Fruit fly (Drosophila melanogaster): ENCODE results near the gene Muc68Ca.

DNA sequence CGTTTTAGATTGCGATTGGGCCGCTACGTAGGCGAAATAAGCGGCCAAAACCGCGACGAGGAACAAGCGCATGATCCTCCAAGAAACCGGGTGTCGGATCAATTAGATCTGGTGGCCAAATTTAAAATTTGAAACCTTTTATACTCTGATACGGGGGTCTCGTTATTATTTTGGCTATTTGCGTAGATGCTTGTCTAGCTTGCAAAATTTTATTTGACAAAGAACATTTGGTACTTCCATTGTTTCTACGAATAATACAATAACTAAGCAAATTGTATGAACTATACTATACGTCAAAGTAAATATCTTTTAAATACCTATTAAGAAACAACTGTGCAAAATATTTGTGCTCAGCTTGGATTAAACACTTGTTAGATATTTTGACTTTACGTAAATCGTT, at the start of gene Muc68Ca:
- TF ChIP-seq fd59A (GFP tag; optimal IDR thresholded peaks at IDR 0.05) (no peak), OdsH (GFP tag; optimal IDR thresholded peaks at IDR 0.05) (no peak), Eip75B (GFP tag; optimal IDR thresholded peaks at IDR 0.05) (no peak), CG1621 (tag; optimal IDR thresholded peaks at IDR 0.05) (no peak), Sox102F (GFP tag; optimal IDR thresholded peaks at IDR 0.05) (no peak), achi (GFP tag; optimal IDR thresholded peaks at IDR 0.05) (no peak), eg (GFP tag; IDR thresholded peaks at IDR 0.05) (no peak), esn (GFP tag; optimal IDR thresholded peaks at IDR 0.05) (no peak), CG15336 (GFP tag; IDR thresholded peaks at IDR 0.05) (no peak), ss (GFP tag; optimal IDR thresholded peaks at IDR 0.05) (no peak), CG31627 (GFP tag; optimal IDR thresholded peaks at IDR 0.05) (no peak)

Data from whole organism, prepupa.